Worm (Caenorhabditis elegans) whole organism, mixed stage, embryonic: Measurements from ENCODE around the gene nas-20.

Experiments used
- ceh-83 ChIP-seq: fragments of 200-800 bp; sonication (Bioruptor generic); optimal IDR thresholded peaks from 2 replicates; lab custom pipeline; 2018; ENCODE audit warnings: mild to moderate bottlenecking, missing genetic modification characterization, missing compliant biosample characterization
- ces-1 ChIP-seq: fragments of 150-350 bp; optimal IDR thresholded peaks from 2 replicates; lab custom pipeline; 2014; ENCODE audit warnings: missing biosample characterization, missing genetic modification reagents, missing genetic modification characterization
- elt-3 ChIP-seq: fragments of 150-350 bp; optimal IDR thresholded peaks from 2 replicates; lab custom pipeline; 2014; ENCODE audit warnings: missing biosample characterization, missing genetic modification characterization
- lsy-2 ChIP-seq: fragments of 150-350 bp; optimal IDR thresholded peaks from 2 replicates; lab custom pipeline; 2014; ENCODE audit warnings: missing biosample characterization, missing genetic modification characterization
- mab-5 ChIP-seq: fragments of 150-350 bp; optimal IDR thresholded peaks from 2 replicates; lab custom pipeline; 2014; ENCODE audit warnings: missing biosample characterization, missing genetic modification characterization
- mep-1 ChIP-seq: fragments of 150-350 bp; optimal IDR thresholded peaks from 2 replicates; lab custom pipeline; 2017; ENCODE audit warnings: missing biosample characterization, missing genetic modification reagents, missing genetic modification characterization, inconsistent platforms
- nhr-28 ChIP-seq: fragments of 150-350 bp; optimal IDR thresholded peaks from 2 replicates; lab custom pipeline; 2014; ENCODE audit warnings: missing biosample characterization, missing genetic modification characterization
- nhr-76 ChIP-seq: sonication (generic microtip); optimal IDR thresholded peaks from 2 replicates; lab custom pipeline; 2017; ENCODE audit warnings: missing biosample characterization, missing genetic modification characterization
- sptf-1 ChIP-seq: sonication (generic microtip); optimal IDR thresholded peaks from 2 replicates; lab custom pipeline; 2017; ENCODE audit warnings: mild to moderate bottlenecking, missing genetic modification characterization, moderate library complexity, missing compliant biosample characterization
- unc-120 ChIP-seq: sonication (generic microtip); optimal IDR thresholded peaks from 2 replicates; lab custom pipeline; 2017; ENCODE audit warnings: missing genetic modification characterization, missing compliant biosample characterization; ENCODE audit not compliant: poor library complexity, severe bottlenecking
- unc-62 ChIP-seq: fragments of 150-350 bp; optimal IDR thresholded peaks from 2 replicates; lab custom pipeline; 2014; ENCODE audit warnings: missing biosample characterization, missing genetic modification reagents, missing genetic modification characterization

- TF ChIP-seq ceh-83 (GFP tag; lab: Kevin White, UChicago) (no peak), unc-120 (tag; lab: Kevin White, UChicago) (no peak), nhr-28 (tag; lab: Kevin White, UChicago) (no peak), nhr-76 (tag; lab: Kevin White, UChicago) (no peak), ces-1 (GFP tag; lab: Kevin White, UChicago) (no peak), mep-1 (tag; lab: Kevin White, UChicago) (no peak), mab-5 (tag; lab: Kevin White, UChicago) (no peak), lsy-2 (tag; lab: Kevin White, UChicago) (no peak), unc-62 (no peak), sptf-1 (tag; lab: Kevin White, UChicago) (no peak), elt-3 (tag; lab: Kevin White, UChicago) (no peak)
These were observed 31.1 kb upstream of the nas-20 start, which contains the start of gene C55A6.12 for ce11 chrV:11503081-11503751.
